Worm (Caenorhabditis elegans): ENCODE data around the gene cah-3.

ce11 chrX:16524310-16524709 is 37.0 kb downstream of the cah-3 start:
- TF ChIP-seq daf-12 (tag; optimal IDR thresholded peaks at IDR 0.05) (no peak), unc-62 (GFP tag; optimal IDR thresholded peaks at IDR 0.05) (no peak), fos-1 (tag; optimal IDR thresholded peaks at IDR 0.05) (no peak), nhr-11 (tag; optimal IDR thresholded peaks at IDR 0.05) (no peak), snpc-4 (tag; optimal IDR thresholded peaks at IDR 0.05) (no peak), nhr-76 (tag; optimal IDR thresholded peaks at IDR 0.05) (no peak), jun-1 (tag; optimal IDR thresholded peaks at IDR 0.05) (no peak), elt-1 (tag; optimal IDR thresholded peaks at IDR 0.05) (no peak), nhr-23 (tag; optimal IDR thresholded peaks at IDR 0.05) (no peak), egl-27 (tag; optimal IDR thresholded peaks at IDR 0.05) (no peak), nhr-28 (tag; optimal IDR thresholded peaks at IDR 0.05) (no peak), aly-2 (tag; optimal IDR thresholded peaks at IDR 0.05) (no peak)

Measured in whole organism, L3 larva.